Worm (Caenorhabditis elegans) whole organism, L2 larva: ENCODE data around the gene ogdh-1.

Source experiments
- ZK546.5 ChIP-seq: sonication (generic microtip); optimal IDR thresholded peaks from 2 replicates; lab custom pipeline; 2017; ENCODE audit warnings: missing biosample characterization, missing genetic modification characterization
- nhr-12 ChIP-seq: fragments of 150-350 bp; optimal IDR thresholded peaks from 2 replicates; lab custom pipeline; 2014; ENCODE audit warnings: missing biosample characterization, missing genetic modification characterization
- ztf-11 ChIP-seq: sonication (generic microtip); optimal IDR thresholded peaks from 2 replicates; lab custom pipeline; 2017; ENCODE audit warnings: missing biosample characterization, missing genetic modification characterization

ce11 chrIV:4748408-4749105 lies 44.7 kb upstream of the ogdh-1 start, which contains the start of gene cyc-2.1:
- TF ChIP-seq ztf-11 (no peak), nhr-12 (tag; lab: Kevin White, UChicago) (no peak), ZK546.5 (tag; lab: Kevin White, UChicago) (no peak)
